Fruit fly (Drosophila melanogaster) ovary, adult (tissue): ENCODE data around the gene CG31380.

Source experiments
- CG17801 ChIP-seq: fragments of 200-800 bp; optimal IDR thresholded peaks from 2 replicates; lab custom pipeline; 2019; ENCODE audit warnings: missing biosample characterization, mild to moderate bottlenecking, missing genetic modification characterization, moderate library complexity; ENCODE audit not compliant: partially characterized antibody

The CG31380 gene

dm6 chr3R:25776137-25776536 lies 13.1 kb downstream of the CG31380 start, which contains the start of gene CG17196:
CG17196 (minus strand) TSS chr3R:25776237.
- TF ChIP-seq CG17801 (GFP tag; lab: Kevin White, UChicago), result no peak

- no peak for TF ChIP-seq CG17801 (GFP tag; lab: Kevin White, UChicago)
These were observed 14.0 kb downstream of the CG31380 start, which contains the start of the genes CG17197 and CG17198 for dm6 chr3R:25775269-25775668. CG17197 (minus strand) TSS chr3R:25775369. CG17198 (minus strand) TSS chr3R:25775369.

dm6 chr3R:25763005-25763404 lies 26.2 kb downstream of the CG31380 start, which contains the start of gene LpR1:
LpR1 (minus strand) TSS chr3R:25763105.
- no peak for TF ChIP-seq CG17801 (GFP tag; lab: Kevin White, UChicago)

- no peak for TF ChIP-seq CG17801 (GFP tag; lab: Kevin White, UChicago)
These were observed 27.1 kb downstream of the CG31380 start for dm6 chr3R:25762005-25762764.

- TF ChIP-seq CG17801 (GFP tag; lab: Kevin White, UChicago), result no peak
These were observed 29.1 kb downstream of the CG31380 start for dm6 chr3R:25760190-25760589.

dm6 chr3R:25759430-25759829 lies 29.8 kb downstream of the CG31380 start:
- no peak for TF ChIP-seq CG17801 (GFP tag; lab: Kevin White, UChicago)

dm6 chr3R:25755864-25756507 lies 33.3 kb downstream of the CG31380 start:
- no peak for TF ChIP-seq CG17801 (GFP tag; lab: Kevin White, UChicago)

- no peak for TF ChIP-seq CG17801 (GFP tag; lab: Kevin White, UChicago)
These were observed 34.3 kb downstream of the CG31380 start for dm6 chr3R:25754844-25755429.

dm6 chr3R:25753798-25754197 lies 35.5 kb downstream of the CG31380 start:
- TF ChIP-seq CG17801 (GFP tag; lab: Kevin White, UChicago), result no peak

- peak; percentile 76 for TF ChIP-seq CG17801 (GFP tag; lab: Kevin White, UChicago)
These were observed 48.9 kb downstream of the CG31380 start, which contains the start of gene LpR2 for dm6 chr3R:25740348-25740751. LpR2 (minus strand) TSS chr3R:25740465.

- peak; percentile 26 for TF ChIP-seq CG17801 (GFP tag; lab: Kevin White, UChicago)
These were observed 49.5 kb downstream of the CG31380 start for dm6 chr3R:25739727-25740126.
